Fruit fly (Drosophila melanogaster) whole organism, pupa: ENCODE data around the gene cindr.

Source experiments
- CG10348 ChIP-seq: fragments of 200-800 bp; sonication (Bioruptor generic); IDR thresholded peaks from 2 replicates; pipeline ENCODE4 v1.3.6; 2022; ENCODE audit warnings: missing biosample characterization, missing genetic modification characterization
- CG12605 ChIP-seq: fragments of 200-800 bp; sonication (Bioruptor generic); IDR thresholded peaks from 2 replicates; pipeline ENCODE4 v1.3.6; 2022; ENCODE audit warnings: missing biosample characterization, missing genetic modification characterization
- CG13204 ChIP-seq: fragments of 200-800 bp; sonication (Bioruptor generic); optimal IDR thresholded peaks from 2 replicates; lab custom pipeline; 2018; ENCODE audit warnings: missing biosample characterization, mild to moderate bottlenecking, missing genetic modification characterization, moderate library complexity
- CG14655 ChIP-seq: fragments of 200-800 bp; sonication (Bioruptor generic); optimal IDR thresholded peaks from 3 replicates; lab custom pipeline; 2017; ENCODE audit warnings: mild to moderate bottlenecking, missing biosample characterization, missing genetic modification reagents, missing genetic modification characterization
- CG15710 ChIP-seq: fragments of 200-800 bp; sonication (Bioruptor generic); optimal IDR thresholded peaks from 2 replicates; lab custom pipeline; 2018; ENCODE audit warnings: missing biosample characterization, mild to moderate bottlenecking, missing genetic modification characterization, moderate library complexity
- CG17806 ChIP-seq: fragments of 200-800 bp; sonication (Bioruptor generic); optimal IDR thresholded peaks from 2 replicates; lab custom pipeline; 2018; ENCODE audit warnings: missing biosample characterization, mild to moderate bottlenecking, missing genetic modification characterization, moderate library complexity
- CG32121 ChIP-seq: fragments of 200-800 bp; sonication (Bioruptor generic); IDR thresholded peaks from 2 replicates; pipeline ENCODE4 v1.3.6; 2022; ENCODE audit warnings: missing biosample characterization, missing genetic modification characterization
- CG34367 ChIP-seq: fragments of 200-800 bp; sonication (Bioruptor generic); optimal IDR thresholded peaks from 2 replicates; lab custom pipeline; 2018; ENCODE audit warnings: missing biosample characterization, mild to moderate bottlenecking, missing genetic modification characterization
- CG4496 ChIP-seq: fragments of 200-800 bp; sonication (Bioruptor generic); IDR thresholded peaks from 3 replicates; pipeline ENCODE4 v1.3.6; 2022; ENCODE audit warnings: missing biosample characterization, missing genetic modification characterization
- CG8159 ChIP-seq: fragments of 200-800 bp; sonication (Bioruptor generic); optimal IDR thresholded peaks from 3 replicates; lab custom pipeline; 2018; ENCODE audit warnings: missing biosample characterization, mild to moderate bottlenecking, missing genetic modification characterization, moderate library complexity
- CG8301 ChIP-seq: fragments of 200-800 bp; sonication (Bioruptor generic); optimal IDR thresholded peaks from 2 replicates; lab custom pipeline; 2018; ENCODE audit warnings: missing biosample characterization, mild to moderate bottlenecking, missing genetic modification characterization
- CG9948 ChIP-seq: fragments of 200-800 bp; sonication (Bioruptor generic); optimal IDR thresholded peaks from 2 replicates; lab custom pipeline; 2018; ENCODE audit warnings: missing biosample characterization, mild to moderate bottlenecking, missing genetic modification characterization, moderate library complexity
- D1 ChIP-seq: fragments of 200-800 bp; sonication (Bioruptor generic); optimal IDR thresholded peaks from 2 replicates; lab custom pipeline; 2018; ENCODE audit warnings: missing biosample characterization, mild to moderate bottlenecking, missing genetic modification characterization, moderate library complexity
- EcR ChIP-seq: fragments of 200-800 bp; sonication (Bioruptor generic); optimal IDR thresholded peaks from 3 replicates; lab custom pipeline; 2019; ENCODE audit warnings: missing biosample characterization, missing genetic modification characterization, mild to moderate bottlenecking, moderate library complexity, missing genetic modification reagents
- Ets98B ChIP-seq: fragments of 200-800 bp; sonication (Bioruptor generic); IDR thresholded peaks from 2 replicates; pipeline ENCODE4 v1.3.6; 2022; ENCODE audit warnings: missing biosample characterization, missing genetic modification characterization
- Pif1A ChIP-seq: fragments of 200-800 bp; sonication (Bioruptor generic); optimal IDR thresholded peaks from 3 replicates; lab custom pipeline; 2016; ENCODE audit warnings: missing biosample characterization, missing genetic modification characterization
- Pif1B ChIP-seq: fragments of 200-800 bp; sonication (Bioruptor generic); optimal IDR thresholded peaks from 3 replicates; lab custom pipeline; 2016; ENCODE audit warnings: missing biosample characterization, missing genetic modification characterization
- Snoo ChIP-seq: fragments of 200-800 bp; sonication (Bioruptor generic); optimal IDR thresholded peaks from 3 replicates; lab custom pipeline; 2017; ENCODE audit warnings: missing biosample characterization, mild to moderate bottlenecking, missing genetic modification characterization, inconsistent platforms
- fd96Ca ChIP-seq: fragments of 200-800 bp; sonication (Bioruptor generic); IDR thresholded peaks from 3 replicates; pipeline ENCODE4 v1.3.6; 2022; ENCODE audit warnings: missing biosample characterization, missing genetic modification characterization
- gl ChIP-seq: fragments of 200-800 bp; sonication (Bioruptor generic); optimal IDR thresholded peaks from 2 replicates; lab custom pipeline; 2018; ENCODE audit warnings: missing biosample characterization, mild to moderate bottlenecking, missing genetic modification characterization
- rn ChIP-seq: fragments of 200-800 bp; sonication (Bioruptor generic); IDR thresholded peaks from 2 replicates; pipeline ENCODE4 v1.3.6; 2022; ENCODE audit warnings: missing biosample characterization, missing genetic modification characterization

cindr gene

DNA sequence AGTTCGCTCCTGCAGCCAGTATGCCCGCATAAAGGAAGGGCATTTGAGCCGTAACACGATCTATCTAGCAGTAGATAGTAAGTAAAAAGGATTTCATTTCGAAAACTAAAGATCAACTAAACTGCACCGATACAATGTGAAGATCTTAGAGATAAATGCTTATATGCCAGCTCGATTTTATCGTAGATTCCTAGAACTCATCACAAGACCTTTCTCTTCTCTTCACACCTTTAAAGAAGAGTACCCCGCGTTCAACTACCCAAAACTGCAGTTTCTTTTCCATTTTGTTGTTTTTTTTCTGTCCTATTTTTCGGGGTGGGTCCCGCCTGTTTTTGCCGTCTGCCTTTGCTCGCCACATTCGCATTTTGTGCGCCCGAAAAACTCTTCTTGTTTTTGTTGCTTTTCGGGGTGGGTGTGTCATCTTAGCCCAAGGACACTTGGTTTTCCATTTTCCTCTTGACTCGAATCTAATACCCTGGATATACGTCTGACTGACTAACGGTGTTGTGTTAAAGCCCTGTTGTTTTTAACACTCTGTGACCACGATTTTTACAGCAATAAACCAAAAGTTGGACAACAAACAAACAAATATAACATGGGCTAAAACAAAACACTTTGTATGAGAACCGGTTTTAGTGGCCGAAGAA is 993 bp downstream of the cindr start:
- TF ChIP-seq D1 (tag; lab: Kevin White, UChicago) (no peak), CG9948 (tag; lab: Kevin White, UChicago) (no peak), CG15710 (tag; lab: Kevin White, UChicago) (no peak), CG4496 (GFP tag; lab: Robert Waterston, UW) (0 out of 3 replicates have a peak, but pooled peaks have one; percentile 13), CG13204 (GFP tag; lab: Kevin White, UChicago) (no peak)

dm6 chr3R:30810274-30810813 is 1.9 kb downstream of the cindr start:
- TF ChIP-seq EcR (GFP tag; lab: Kevin White, UChicago), result peak; percentile 65
- TF ChIP-seq CG13204 (GFP tag; lab: Kevin White, UChicago), result no peak
- 0 out of 3 replicates have a peak, but pooled peaks have one; percentile 22 for TF ChIP-seq CG4496 (GFP tag; lab: Robert Waterston, UW)

DNA sequence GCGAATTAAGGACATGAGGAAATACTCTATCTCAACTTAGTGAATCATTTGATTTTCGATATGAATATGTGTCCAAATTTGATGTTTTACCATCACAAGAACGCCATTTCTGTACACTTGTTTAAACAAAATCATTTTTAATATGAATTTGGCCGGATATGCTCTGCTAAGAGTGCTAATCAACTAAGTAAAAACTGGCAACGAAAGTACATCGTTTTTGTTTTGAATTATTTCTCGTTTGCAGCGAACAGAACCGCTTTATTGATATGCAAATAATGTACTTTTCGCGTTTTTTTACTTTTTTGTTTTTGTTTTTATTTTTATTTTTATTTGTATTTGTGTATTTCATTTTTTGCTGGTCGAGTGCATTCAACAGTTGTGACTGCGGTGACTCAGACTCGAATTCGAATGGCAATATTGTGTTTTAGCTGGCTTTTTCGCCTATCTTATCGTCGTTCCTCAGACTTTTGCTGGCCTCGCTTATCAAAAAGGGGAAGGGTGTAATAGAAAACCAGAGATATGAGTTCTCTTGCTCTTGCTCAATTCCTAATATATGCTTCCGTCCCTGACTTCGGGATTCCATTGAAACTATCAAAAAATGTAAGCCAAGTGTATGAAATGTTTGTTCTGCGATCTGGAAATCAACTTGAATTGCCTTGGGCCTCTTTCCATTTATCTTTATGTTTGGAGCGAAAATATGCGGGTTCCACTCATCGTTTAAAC is 3.0 kb downstream of the cindr start:
- TF ChIP-seq CG9948 (tag; lab: Kevin White, UChicago) (peak; percentile 30), CG32121 (GFP tag; lab: Robert Waterston, UW) (peak; percentile 71; the same call in 1 of the 2 replicates), CG13204 (GFP tag; lab: Kevin White, UChicago) (no peak), fd96Ca (GFP tag; lab: Robert Waterston, UW) (peak; percentile 16; the same call in 1 of the 3 replicates), CG8159 (peak; percentile 38), Ets98B (GFP tag; lab: Robert Waterston, UW) (peak; percentile 40), gl (tag; lab: Kevin White, UChicago) (no peak), Pif1B (peak; percentile 43), CG12605 (GFP tag; lab: Robert Waterston, UW) (no peak), CG4496 (GFP tag; lab: Robert Waterston, UW) (0 out of 3 replicates have a peak, but pooled peaks have one; percentile 24), CG8301 (peak; percentile 48), CG10348 (GFP tag; lab: Robert Waterston, UW) (no peak), CG17806 (peak; percentile 36), CG15710 (tag; lab: Kevin White, UChicago) (peak; percentile 19), CG14655 (GFP tag; lab: Kevin White, UChicago) (peak; percentile 57), CG34367 (no peak), Pif1A (GFP tag; lab: Kevin White, UChicago) (peak; percentile 62), Snoo (tag; lab: Kevin White, UChicago) (peak; percentile 43), rn (GFP tag; lab: Robert Waterston, UW) (no peak), D1 (tag; lab: Kevin White, UChicago) (no peak), EcR (GFP tag; lab: Kevin White, UChicago) (no peak)

DNA sequence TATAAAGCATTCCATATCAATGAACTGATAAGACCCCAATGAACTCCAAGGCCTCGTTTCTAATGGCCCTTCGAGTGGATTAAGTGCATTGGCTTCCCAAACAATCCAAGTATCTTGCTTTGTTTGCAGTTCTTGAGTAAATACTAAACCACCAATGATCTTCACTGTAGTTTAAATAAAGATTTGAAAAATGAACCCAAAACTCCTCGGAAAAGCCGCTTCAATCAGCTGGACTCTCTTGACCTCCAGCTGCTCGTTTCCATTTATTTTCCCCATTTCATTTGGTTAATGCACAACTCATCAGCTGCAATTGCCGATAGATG is 3.6 kb downstream of the cindr start:
- TF ChIP-seq EcR (GFP tag; lab: Kevin White, UChicago) (no peak), CG15710 (tag; lab: Kevin White, UChicago) (no peak), CG10348 (GFP tag; lab: Robert Waterston, UW) (no peak), Snoo (tag; lab: Kevin White, UChicago) (no peak), Ets98B (GFP tag; lab: Robert Waterston, UW) (no peak), CG34367 (no peak), Pif1B (no peak), CG13204 (GFP tag; lab: Kevin White, UChicago) (no peak), CG8159 (no peak)

- peak; percentile 12 for TF ChIP-seq CG8301
- TF ChIP-seq D1 (tag; lab: Kevin White, UChicago), result no peak
- TF ChIP-seq CG9948 (tag; lab: Kevin White, UChicago), result peak; percentile 5
- TF ChIP-seq rn (GFP tag; lab: Robert Waterston, UW), result no peak
- TF ChIP-seq CG17806, result no peak
- no peak for TF ChIP-seq Pif1B
- peak; percentile 29; the same call in 1 of the 2 replicates for TF ChIP-seq Ets98B (GFP tag; lab: Robert Waterston, UW)
- no peak for TF ChIP-seq gl (tag; lab: Kevin White, UChicago)
- no peak for TF ChIP-seq CG15710 (tag; lab: Kevin White, UChicago)
- TF ChIP-seq CG12605 (GFP tag; lab: Robert Waterston, UW), result no peak
- TF ChIP-seq EcR (GFP tag; lab: Kevin White, UChicago), result no peak
- no peak for TF ChIP-seq fd96Ca (GFP tag; lab: Robert Waterston, UW)
- TF ChIP-seq CG14655 (GFP tag; lab: Kevin White, UChicago), result peak; percentile 25
- peak; percentile 16 for TF ChIP-seq Snoo (tag; lab: Kevin White, UChicago)
- TF ChIP-seq CG13204 (GFP tag; lab: Kevin White, UChicago), result no peak
- no peak for TF ChIP-seq CG34367
- no peak for TF ChIP-seq CG10348 (GFP tag; lab: Robert Waterston, UW)
- TF ChIP-seq CG8159, result no peak
- peak; percentile 13 for TF ChIP-seq Pif1A (GFP tag; lab: Kevin White, UChicago)
- no peak for TF ChIP-seq CG32121 (GFP tag; lab: Robert Waterston, UW)
- no peak for TF ChIP-seq CG4496 (GFP tag; lab: Robert Waterston, UW)
Measured at dm6 chr3R:30812401-30813207, 4.2 kb downstream of the cindr start.
